Fruit fly (Drosophila melanogaster) whole organism, embryonic: ENCODE data around the gene CG14958.
A peak's percentile ranks its signal among the peaks of the same experiment; 100 is the strongest.

ENCODE experiments used
- Atf3 ChIP-seq: fragments of 200-800 bp; sonication (Bioruptor generic); optimal IDR thresholded peaks from 3 replicates; lab custom pipeline; 2016; ENCODE audit warnings: missing biosample characterization, missing genetic modification characterization
- Atf6 ChIP-seq: fragments of 200-800 bp; sonication (Bioruptor generic); IDR thresholded peaks from 2 replicates; pipeline ENCODE4 v1.3.6; 2022; ENCODE audit warnings: missing biosample characterization, missing genetic modification characterization
- CG10274 ChIP-seq: fragments of 200-800 bp; sonication (Bioruptor generic); optimal IDR thresholded peaks from 3 replicates; lab custom pipeline; 2017; ENCODE audit warnings: missing biosample characterization, mild to moderate bottlenecking, missing genetic modification characterization
- CG10366 ChIP-seq: fragments of 200-800 bp; sonication (Bioruptor generic); IDR thresholded peaks from 2 replicates; pipeline ENCODE4 v1.3.6; 2022; ENCODE audit warnings: missing biosample characterization, missing genetic modification characterization
- CG10431 ChIP-seq: fragments of 200-800 bp; sonication (Bioruptor generic); optimal IDR thresholded peaks from 3 replicates; lab custom pipeline; 2018; ENCODE audit warnings: missing biosample characterization, mild to moderate bottlenecking, missing genetic modification characterization
- CG10979 ChIP-seq: fragments of 200-800 bp; sonication (Bioruptor generic); optimal IDR thresholded peaks from 2 replicates; lab custom pipeline; 2018; ENCODE audit warnings: missing biosample characterization, mild to moderate bottlenecking, missing genetic modification characterization, moderate library complexity
- CG11560 ChIP-seq: fragments of 200-800 bp; sonication (Bioruptor generic); IDR thresholded peaks from 3 replicates; pipeline ENCODE4 v1.3.6; 2022; ENCODE audit warnings: missing biosample characterization, missing genetic modification characterization
- CG11723 ChIP-seq: fragments of 200-800 bp; sonication (Bioruptor generic); optimal IDR thresholded peaks from 2 replicates; lab custom pipeline; 2017; ENCODE audit warnings: missing biosample characterization, mild to moderate bottlenecking, missing genetic modification characterization
- CG12104 ChIP-seq: fragments of 200-800 bp; sonication (Bioruptor generic); optimal IDR thresholded peaks from 3 replicates; lab custom pipeline; 2016; ENCODE audit warnings: missing biosample characterization, missing genetic modification characterization
- CG12236 ChIP-seq: fragments of 200-800 bp; sonication (Bioruptor generic); optimal IDR thresholded peaks from 2 replicates; lab custom pipeline; 2016; ENCODE audit warnings: missing biosample characterization, missing genetic modification characterization
- CG13894 ChIP-seq: fragments of 200-800 bp; sonication (Bioruptor generic); optimal IDR thresholded peaks from 3 replicates; lab custom pipeline; 2018; ENCODE audit warnings: missing biosample characterization, mild to moderate bottlenecking, missing genetic modification characterization, moderate library complexity
- CG15269 ChIP-seq: fragments of 200-800 bp; sonication (Bioruptor generic); optimal IDR thresholded peaks from 2 replicates; lab custom pipeline; 2018; ENCODE audit warnings: missing biosample characterization, mild to moderate bottlenecking, missing genetic modification characterization, moderate library complexity
- CG18262 ChIP-seq: fragments of 200-800 bp; optimal IDR thresholded peaks from 3 replicates; lab custom pipeline; 2019; ENCODE audit warnings: missing biosample characterization, mild to moderate bottlenecking, missing genetic modification characterization, moderate library complexity
- CG30431 ChIP-seq: fragments of 200-800 bp; sonication (Bioruptor generic); optimal IDR thresholded peaks from 2 replicates; lab custom pipeline; 2017; ENCODE audit warnings: missing biosample characterization, missing genetic modification characterization
- CG3163 ChIP-seq: fragments of 200-800 bp; sonication (Bioruptor generic); optimal IDR thresholded peaks from 3 replicates; lab custom pipeline; 2016; ENCODE audit warnings: missing biosample characterization, missing genetic modification characterization
- CG32772 ChIP-seq: fragments of 200-800 bp; sonication (Bioruptor generic); IDR thresholded peaks from 2 replicates; pipeline ENCODE4 v1.3.6; 2022; ENCODE audit warnings: missing biosample characterization, missing genetic modification characterization
- CG33213 ChIP-seq: fragments of 200-800 bp; sonication (Bioruptor generic); optimal IDR thresholded peaks from 3 replicates; lab custom pipeline; 2016; ENCODE audit warnings: missing biosample characterization, missing genetic modification characterization
- CG3995 ChIP-seq: fragments of 200-800 bp; sonication (Bioruptor generic); optimal IDR thresholded peaks from 3 replicates; lab custom pipeline; 2016; ENCODE audit warnings: missing biosample characterization, missing genetic modification characterization
- CG5245 ChIP-seq: fragments of 200-800 bp; sonication (Bioruptor generic); optimal IDR thresholded peaks from 3 replicates; lab custom pipeline; 2016; ENCODE audit warnings: missing biosample characterization, missing genetic modification characterization
- CG6254 ChIP-seq: fragments of 200-800 bp; sonication (Bioruptor generic); optimal IDR thresholded peaks from 3 replicates; lab custom pipeline; 2017; ENCODE audit warnings: mild to moderate bottlenecking, missing biosample characterization, missing genetic modification reagents, missing genetic modification characterization
- CG6765 ChIP-seq: fragments of 200-800 bp; sonication (Bioruptor generic); optimal IDR thresholded peaks from 3 replicates; lab custom pipeline; 2017; ENCODE audit warnings: missing biosample characterization, mild to moderate bottlenecking, missing genetic modification characterization
- Dip2 ChIP-seq: fragments of 200-800 bp; sonication (Bioruptor generic); IDR thresholded peaks from 2 replicates; pipeline ENCODE4 v1.3.6; 2022; ENCODE audit warnings: missing biosample characterization, missing genetic modification characterization
- Dip3 ChIP-seq: fragments of 200-800 bp; sonication (Bioruptor generic); optimal IDR thresholded peaks from 3 replicates; lab custom pipeline; 2016; ENCODE audit warnings: missing biosample characterization, missing genetic modification characterization
- E2f1 ChIP-seq: fragments of 200-800 bp; sonication (Bioruptor generic); IDR thresholded peaks from 2 replicates; pipeline ENCODE4 v1.3.6; 2022; ENCODE audit warnings: missing biosample characterization, missing genetic modification characterization
- Ets65A ChIP-seq: fragments of 200-800 bp; sonication (Bioruptor generic); peaks from one replicate; lab custom pipeline; 2016; ENCODE audit warnings: missing biosample characterization, missing genetic modification characterization
- Hr3 ChIP-seq: fragments of 200-800 bp; sonication (Bioruptor generic); optimal IDR thresholded peaks from 3 replicates; lab custom pipeline; 2016; ENCODE audit warnings: missing biosample characterization, missing genetic modification characterization
- Lim3 ChIP-seq: fragments of 200-800 bp; sonication (Bioruptor generic); IDR thresholded peaks from 2 replicates; pipeline ENCODE4 v1.3.6; 2022; ENCODE audit warnings: missing biosample characterization, missing genetic modification characterization
- MTF-1 ChIP-seq: fragments of 200-800 bp; sonication (Bioruptor generic); optimal IDR thresholded peaks from 2 replicates; lab custom pipeline; 2018; ENCODE audit warnings: missing biosample characterization, mild to moderate bottlenecking, missing genetic modification characterization, borderline replicate concordance
- Pdp1 ChIP-seq, 2 experiments: fragments of 200-800 bp; sonication (Bioruptor generic); optimal IDR thresholded peaks; 3 replicates each; lab custom pipeline; 2016; ENCODE audit warnings: missing biosample characterization in 2 of 2, missing genetic modification characterization in 2 of 2, mild to moderate bottlenecking in 1 of 2, moderate library complexity in 1 of 2
- al ChIP-seq: fragments of 200-800 bp; sonication (Bioruptor generic); IDR thresholded peaks from 2 replicates; pipeline ENCODE4 v1.3.6; 2022; ENCODE audit warnings: missing biosample characterization, missing genetic modification characterization
- bowl ChIP-seq: fragments of 200-800 bp; sonication (Bioruptor generic); IDR thresholded peaks from 2 replicates; pipeline ENCODE4 v1.3.6; 2022; ENCODE audit warnings: missing biosample characterization, missing genetic modification characterization
- cato ChIP-seq: fragments of 200-800 bp; sonication (Bioruptor generic); optimal IDR thresholded peaks from 2 replicates; lab custom pipeline; 2016; ENCODE audit warnings: missing biosample characterization, missing genetic modification characterization, borderline replicate concordance
- cwo ChIP-seq: fragments of 200-800 bp; sonication (Bioruptor generic); optimal IDR thresholded peaks from 3 replicates; lab custom pipeline; 2017; ENCODE audit warnings: missing biosample characterization, missing genetic modification characterization, mild to moderate bottlenecking, moderate library complexity, missing genetic modification reagents
- dmrt99B ChIP-seq: fragments of 200-800 bp; sonication (Bioruptor generic); optimal IDR thresholded peaks from 2 replicates; lab custom pipeline; 2018; ENCODE audit warnings: missing biosample characterization, mild to moderate bottlenecking, missing genetic modification characterization, moderate library complexity
- en ChIP-seq: fragments of 200-800 bp; sonication (Bioruptor generic); optimal IDR thresholded peaks from 2 replicates; lab custom pipeline; 2016; ENCODE audit warnings: missing biosample characterization, missing genetic modification characterization
- fd64A ChIP-seq: fragments of 200-800 bp; sonication (Bioruptor generic); optimal IDR thresholded peaks from 3 replicates; lab custom pipeline; 2018; ENCODE audit warnings: missing biosample characterization, mild to moderate bottlenecking, missing genetic modification characterization
- h ChIP-seq: fragments of >200 bp; optimal IDR thresholded peaks from 2 replicates; lab custom pipeline; 2017
- her ChIP-seq: fragments of 200-800 bp; sonication (Bioruptor generic); optimal IDR thresholded peaks from 2 replicates; lab custom pipeline; 2016; ENCODE audit warnings: missing biosample characterization, missing genetic modification characterization
- inv ChIP-seq: fragments of 200-800 bp; sonication (Bioruptor generic); IDR thresholded peaks from 2 replicates; pipeline ENCODE4 v1.3.6; 2022; ENCODE audit warnings: missing biosample characterization, missing genetic modification characterization; ENCODE audit not compliant: partially characterized antibody
- kni ChIP-seq: fragments of 200-800 bp; sonication (Bioruptor generic); optimal IDR thresholded peaks from 3 replicates; lab custom pipeline; 2017; ENCODE audit warnings: mild to moderate bottlenecking, missing biosample characterization, missing genetic modification reagents, missing genetic modification characterization
- lilli ChIP-seq: fragments of 200-800 bp; sonication (Bioruptor generic); optimal IDR thresholded peaks from 3 replicates; lab custom pipeline; 2016; ENCODE audit warnings: missing biosample characterization, missing genetic modification characterization
- p53 ChIP-seq: fragments of 200-800 bp; sonication (Bioruptor generic); optimal IDR thresholded peaks from 2 replicates; lab custom pipeline; 2016; ENCODE audit warnings: missing biosample characterization, missing genetic modification characterization
- phol ChIP-seq: fragments of 200-800 bp; sonication (Bioruptor generic); optimal IDR thresholded peaks from 3 replicates; lab custom pipeline; 2018; ENCODE audit warnings: missing biosample characterization, mild to moderate bottlenecking, missing genetic modification characterization, moderate library complexity
- scrt ChIP-seq: fragments of 200-800 bp; sonication (Bioruptor generic); optimal IDR thresholded peaks from 2 replicates; lab custom pipeline; 2018; ENCODE audit warnings: missing biosample characterization, mild to moderate bottlenecking, missing genetic modification characterization, moderate library complexity
- ssp ChIP-seq: fragments of 200-800 bp; sonication (Bioruptor generic); IDR thresholded peaks from 2 replicates; pipeline ENCODE4 v1.3.6; 2022; ENCODE audit warnings: missing biosample characterization, missing genetic modification characterization
- tap ChIP-seq: fragments of 200-800 bp; optimal IDR thresholded peaks from 3 replicates; lab custom pipeline; 2019; ENCODE audit warnings: missing biosample characterization, mild to moderate bottlenecking, missing genetic modification characterization, moderate library complexity
- toy ChIP-seq: fragments of 200-800 bp; sonication (Bioruptor generic); IDR thresholded peaks from 2 replicates; pipeline ENCODE4 v1.3.6; 2022; ENCODE audit warnings: missing biosample characterization, missing genetic modification characterization
- trem ChIP-seq: fragments of 200-800 bp; optimal IDR thresholded peaks from 3 replicates; lab custom pipeline; 2019; ENCODE audit warnings: missing biosample characterization, mild to moderate bottlenecking, missing genetic modification characterization, moderate library complexity
- unc-4 ChIP-seq: fragments of 200-800 bp; sonication (Bioruptor generic); IDR thresholded peaks from 2 replicates; pipeline ENCODE4 v1.3.6; 2022; ENCODE audit warnings: missing biosample characterization, missing genetic modification characterization; ENCODE audit not compliant: partially characterized antibody
- vfl ChIP-seq: fragments of 200-800 bp; sonication (Bioruptor generic); optimal IDR thresholded peaks from 2 replicates; lab custom pipeline; 2016; ENCODE audit warnings: missing biosample characterization, missing genetic modification characterization
- yki ChIP-seq: fragments of >200 bp; optimal IDR thresholded peaks from 3 replicates; lab custom pipeline; 2018

Gene CG14958

DNA sequence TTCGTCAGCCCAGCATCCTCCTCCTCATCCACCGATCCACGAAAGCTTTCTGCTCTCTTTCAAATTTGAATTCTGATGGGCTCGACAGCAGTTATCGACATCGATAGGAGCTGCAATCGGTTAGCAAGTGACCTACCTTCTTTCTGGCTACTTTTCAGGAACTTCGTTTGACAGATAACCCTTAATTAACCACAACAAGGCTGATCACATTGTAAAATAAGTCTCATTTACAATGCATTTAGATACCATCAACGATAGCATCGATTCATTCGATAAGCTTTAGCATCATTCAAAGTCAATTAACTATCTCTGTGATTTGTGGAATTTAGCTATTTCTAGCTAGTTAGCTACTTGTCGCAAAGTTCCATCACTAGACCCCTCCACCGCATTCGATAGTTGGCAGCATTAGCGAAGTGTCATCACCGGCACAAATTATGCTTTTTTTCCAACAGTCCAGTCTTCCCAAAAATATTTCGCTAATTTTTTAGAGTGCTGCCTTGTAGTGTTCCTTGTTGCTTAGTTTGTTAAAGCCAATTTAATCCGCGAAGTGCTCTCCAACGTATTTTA, 11.2 kb upstream of the CG14958 start, which contains the start of the genes MnM and Girdin (continued):
- TF ChIP-seq Dip2 (GFP tag; lab: Robert Waterston, UW) (no peak), phol (tag; lab: Kevin White, UChicago) (peak; percentile 65), CG10366 (GFP tag; lab: Robert Waterston, UW) (peak; percentile 55), toy (GFP tag; lab: Robert Waterston, UW) (no peak), en (GFP tag; lab: Kevin White, UChicago) (no peak), Ets65A (peak; percentile 98), Atf3 (GFP tag; lab: Kevin White, UChicago) (peak; percentile 54), Lim3 (GFP tag; lab: Robert Waterston, UW) (no peak), CG6254 (GFP tag; lab: Kevin White, UChicago) (no peak), her (GFP tag; lab: Kevin White, UChicago) (peak; percentile 75), tap (tag; lab: Kevin White, UChicago) (no peak), yki (lab: Kevin White, UChicago) (no peak), E2f1 (GFP tag; lab: Robert Waterston, UW) (peak; percentile 25; the same call in 1 of the 2 replicates), CG6765 (GFP tag; lab: Kevin White, UChicago) (no peak), p53 (GFP tag; lab: Kevin White, UChicago) (peak; percentile 40), Pdp1 (GFP tag; optimal IDR thresholded peaks at IDR 0.05; lab: Kevin White, UChicago) (peak; percentile 67 to 69), Hr3 (GFP tag; lab: Kevin White, UChicago) (peak; percentile 86), cwo (GFP tag; lab: Kevin White, UChicago) (no peak), CG10274 (GFP tag; lab: Kevin White, UChicago) (no peak), h (no peak), CG32772 (GFP tag; lab: Robert Waterston, UW) (peak; percentile 44; the same call in 1 of the 2 replicates), CG12236 (GFP tag; lab: Kevin White, UChicago) (peak; percentile 1), bowl (GFP tag; lab: Robert Waterston, UW) (no peak), scrt (GFP tag; lab: Kevin White, UChicago) (no peak), CG13894 (tag; lab: Kevin White, UChicago) (no peak), CG30431 (peak; percentile 15), CG3163 (peak; percentile 77), al (GFP tag; lab: Robert Waterston, UW) (peak; percentile 44; the same call in 1 of the 2 replicates), MTF-1 (GFP tag; lab: Kevin White, UChicago) (no peak), trem (tag; lab: Kevin White, UChicago) (peak; percentile 91), CG10431 (GFP tag; lab: Kevin White, UChicago) (no peak), kni (no peak), ssp (peak; percentile 66), CG12104 (GFP tag; lab: Kevin White, UChicago) (peak; percentile 41), vfl (peak; percentile 56), CG5245 (peak; percentile 55), CG11560 (peak; percentile 53; the same call in 1 of the 3 replicates), Atf6 (GFP tag; lab: Robert Waterston, UW) (no peak; the same call in 1 of the 2 replicates), fd64A (GFP tag; lab: Kevin White, UChicago) (no peak), cato (GFP tag; lab: Kevin White, UChicago) (no peak), Dip3 (GFP tag; lab: Kevin White, UChicago) (peak; percentile 73), CG18262 (no peak), CG10979 (tag; lab: Kevin White, UChicago) (peak; percentile 36), CG3995 (peak; percentile 86), unc-4 (GFP tag; lab: Robert Waterston, UW) (peak; percentile 87), CG11723 (GFP tag; lab: Kevin White, UChicago) (no peak), CG15269 (tag; lab: Kevin White, UChicago) (no peak), inv (peak; percentile 87), dmrt99B (tag; lab: Kevin White, UChicago) (no peak), CG33213 (GFP tag; lab: Kevin White, UChicago) (peak; percentile 64), lilli (GFP tag; lab: Kevin White, UChicago) (peak; percentile 87)
